Fruit fly (Drosophila melanogaster): Measurements from ENCODE around the gene Cyp6d5.

Cyp6d5 gene

DNA sequence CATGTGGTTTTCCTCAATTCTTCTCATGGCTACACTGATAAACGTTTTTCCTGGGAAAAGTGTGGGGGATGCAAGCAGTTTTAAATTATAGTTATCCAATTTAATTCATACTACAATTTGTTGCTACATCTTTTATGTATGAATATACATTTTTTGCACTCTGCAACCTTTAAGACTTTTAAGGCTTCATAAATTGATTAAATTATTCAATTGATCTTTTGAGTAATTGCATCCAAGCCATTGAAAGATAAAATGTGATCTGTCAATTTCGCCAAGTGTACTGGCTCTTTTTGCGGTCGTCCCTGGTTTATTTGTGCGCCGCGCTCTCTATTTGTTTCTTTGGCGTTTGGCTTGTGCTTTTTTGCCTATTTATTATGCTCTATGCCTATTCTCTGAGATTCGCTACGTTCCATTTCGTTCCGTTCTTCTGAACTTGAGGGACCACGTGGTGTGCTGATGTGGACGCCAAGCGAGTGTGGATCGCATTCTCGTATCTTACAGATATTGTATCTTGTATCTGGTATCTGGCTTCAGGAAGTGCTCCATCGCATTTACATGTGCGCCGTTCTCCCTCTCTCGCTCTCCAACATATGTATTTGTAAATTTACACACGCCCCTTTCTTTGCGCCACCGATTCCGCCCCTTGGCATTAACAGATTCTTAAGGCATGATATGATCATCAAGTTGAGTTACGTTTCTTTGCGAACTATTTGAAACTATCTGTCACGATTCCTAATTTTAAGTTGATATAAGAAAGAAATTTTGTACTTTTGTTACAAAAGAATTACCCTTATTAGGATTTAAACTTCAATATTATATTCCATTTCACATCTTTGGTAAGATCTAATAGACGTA is 23.4 kb downstream of the Cyp6d5 start (continued):
- TF ChIP-seq ci (GFP tag; IDR thresholded peaks at IDR 0.05) (peak; percentile 59; the same call in 1 of the 3 replicates), ewg (GFP tag; optimal IDR thresholded peaks at IDR 0.05) (peak; percentile 48), Usf (GFP tag; optimal IDR thresholded peaks at IDR 0.05) (peak; percentile 58), CG6813 (GFP tag; optimal IDR thresholded peaks at IDR 0.05) (peak; percentile 82), CG3407 (GFP tag; optimal IDR thresholded peaks at IDR 0.05) (peak; percentile 47), Oli (tag; optimal IDR thresholded peaks at IDR 0.05) (peak; percentile 84), prd (optimal IDR thresholded peaks at IDR 0.05) (no peak), prd (GFP tag; IDR thresholded peaks at IDR 0.05) (peak; percentile 87), unc-4 (GFP tag; IDR thresholded peaks at IDR 0.05; ENCODE audit: partially characterized antibody) (no peak), CG4404 (GFP tag; IDR thresholded peaks at IDR 0.05) (peak; percentile 83), Fer2 (tag; optimal IDR thresholded peaks at IDR 0.05) (peak; percentile 83), Stat92E (GFP tag; optimal IDR thresholded peaks at IDR 0.05) (peak in 1 of 3 experiments; percentile 3), jing (GFP tag; optimal IDR thresholded peaks at IDR 0.05) (peak; percentile 25), Hr39 (optimal IDR thresholded peaks at IDR 0.05) (no peak), danr (GFP tag; IDR thresholded peaks at IDR 0.05) (peak; percentile 86), CG17912 (GFP tag; optimal IDR thresholded peaks at IDR 0.05) (no peak), CG43689 (GFP tag; IDR thresholded peaks at IDR 0.05) (no peak), CG2875 (GFP tag; optimal IDR thresholded peaks at IDR 0.05) (peak; percentile 33), tll (GFP tag; optimal IDR thresholded peaks at IDR 0.05) (no peak), CG12659 (GFP tag; optimal IDR thresholded peaks at IDR 0.05) (peak; percentile 92), gsb-n (tag; optimal IDR thresholded peaks at IDR 0.05) (no peak), H15 (GFP tag; IDR thresholded peaks at IDR 0.05) (peak; percentile 80), CG9876 (GFP tag; optimal IDR thresholded peaks at IDR 0.05) (peak; percentile 69), Sin3A (optimal IDR thresholded peaks at IDR 0.05) (no peak), CG11093 (GFP tag; IDR thresholded peaks at IDR 0.05) (peak; percentile 77; the same call in 2 of the 3 replicates), CG11696 (GFP tag; IDR thresholded peaks at IDR 0.05) (peak; percentile 60), yki (optimal IDR thresholded peaks at IDR 0.05) (no peak), CG13894 (tag; optimal IDR thresholded peaks at IDR 0.05) (peak; percentile 69), kay (GFP tag; optimal IDR thresholded peaks at IDR 0.05) (peak; percentile 60), vfl (GFP tag; optimal IDR thresholded peaks at IDR 0.05) (peak; percentile 88), en (GFP tag; optimal IDR thresholded peaks at IDR 0.05) (peak; percentile 58), aop (GFP tag; IDR thresholded peaks at IDR 0.05) (no peak), Sox102F (GFP tag; optimal IDR thresholded peaks at IDR 0.05) (peak; percentile 76), tin (GFP tag; optimal IDR thresholded peaks at IDR 0.05) (peak; percentile 70), CG9215 (GFP tag; IDR thresholded peaks at IDR 0.05) (peak; percentile 93), knrl (GFP tag; IDR thresholded peaks at IDR 0.05; ENCODE audit: partially characterized antibody) (no peak), CkIIα-i1 (GFP tag; IDR thresholded peaks at IDR 0.05) (no peak), Jarid2 (GFP tag; optimal IDR thresholded peaks at IDR 0.05) (peak; percentile 53), ro (GFP tag; IDR thresholded peaks at IDR 0.05) (peak; percentile 70), CG17568 (GFP tag; optimal IDR thresholded peaks at IDR 0.05) (peak; percentile 80), nmo (GFP tag; optimal IDR thresholded peaks at IDR 0.05) (peak; percentile 79), sqz (GFP tag; optimal IDR thresholded peaks at IDR 0.05) (peak; percentile 44), Gsc (GFP tag; IDR thresholded peaks at IDR 0.05) (no peak), tx (GFP tag; optimal IDR thresholded peaks at IDR 0.05) (peak; percentile 85), Dad (GFP tag; optimal IDR thresholded peaks at IDR 0.05) (peak; percentile 80), nerfin-2 (GFP tag; IDR thresholded peaks at IDR 0.05; ENCODE audit: partially characterized antibody) (no peak), D (optimal IDR thresholded peaks at IDR 0.05) (no peak), D (GFP tag; optimal IDR thresholded peaks at IDR 0.05) (peak; percentile 17), CG1529 (GFP tag; optimal IDR thresholded peaks at IDR 0.05) (peak; percentile 46), CG5180 (GFP tag; optimal IDR thresholded peaks at IDR 0.05) (peak; percentile 25)

All from whole organism, embryonic.